Worm (Caenorhabditis elegans) whole organism, L3 larva: ENCODE data around the gene fbl-1.

ENCODE experiments used
- aly-2 ChIP-seq: fragments of 150-350 bp; optimal IDR thresholded peaks from 2 replicates; lab custom pipeline; 2014; ENCODE audit warnings: missing biosample characterization, missing genetic modification characterization
- ama-1 ChIP-seq: fragments of 150-350 bp; optimal IDR thresholded peaks from 2 replicates; lab custom pipeline; 2018
- ceh-28 ChIP-seq: fragments of 150-350 bp; optimal IDR thresholded peaks from 2 replicates; lab custom pipeline; 2014; ENCODE audit warnings: missing biosample characterization, missing genetic modification reagents, missing genetic modification characterization
- daf-12 ChIP-seq: fragments of 150-350 bp; optimal IDR thresholded peaks from 2 replicates; lab custom pipeline; 2014; ENCODE audit warnings: missing biosample characterization, missing genetic modification reagents, missing genetic modification characterization
- egl-27 ChIP-seq: sonication (generic microtip); optimal IDR thresholded peaks from 4 replicates; lab custom pipeline; 2017; ENCODE audit warnings: missing biosample characterization, missing genetic modification reagents, missing genetic modification characterization
- egl-5 ChIP-seq: fragments of 150-350 bp; optimal IDR thresholded peaks from 2 replicates; lab custom pipeline; 2017; ENCODE audit warnings: missing biosample characterization, missing genetic modification reagents, missing genetic modification characterization, inconsistent platforms
- elt-1 ChIP-seq: fragments of 150-350 bp; optimal IDR thresholded peaks from 2 replicates; lab custom pipeline; 2014; ENCODE audit warnings: missing biosample characterization, missing genetic modification characterization
- elt-2 ChIP-seq: sonication (generic microtip); optimal IDR thresholded peaks from 2 replicates; lab custom pipeline; 2016; ENCODE audit warnings: missing genetic modification reagents, mild to moderate bottlenecking, missing genetic modification characterization, missing compliant biosample characterization
- elt-3 ChIP-seq, 3 experiments: fragments of 150-350 bp in 1 of 3; sonication (generic microtip) in 2 of 3; optimal IDR thresholded peaks; 2 replicates in 2 of 3; 4 replicates in 1 of 3; lab custom pipeline; 2014 to 2017; ENCODE audit warnings: missing biosample characterization in 3 of 3, missing genetic modification characterization in 3 of 3
- eor-1 ChIP-seq, 2 experiments: fragments of 150-350 bp; optimal IDR thresholded peaks; 2 replicates each; lab custom pipeline; 2014 to 2018; ENCODE audit warnings: missing biosample characterization in 2 of 2, missing genetic modification characterization in 2 of 2
- fos-1 ChIP-seq: fragments of 150-350 bp; optimal IDR thresholded peaks from 2 replicates; lab custom pipeline; 2014; ENCODE audit warnings: missing biosample characterization, missing genetic modification characterization
- hmg-11 ChIP-seq: sonication (generic microtip); optimal IDR thresholded peaks from 2 replicates; lab custom pipeline; 2016; ENCODE audit warnings: missing genetic modification characterization, missing compliant biosample characterization
- jun-1 ChIP-seq: fragments of 150-350 bp; optimal IDR thresholded peaks from 2 replicates; lab custom pipeline; 2014; ENCODE audit warnings: missing biosample characterization, missing genetic modification reagents, missing genetic modification characterization
- lin-15B ChIP-seq: fragments of 150-350 bp; optimal IDR thresholded peaks from 2 replicates; lab custom pipeline; 2014; ENCODE audit warnings: missing biosample characterization, missing genetic modification characterization
- lin-39 ChIP-seq: fragments of 150-350 bp; optimal IDR thresholded peaks from 2 replicates; lab custom pipeline; 2018; ENCODE audit warnings: missing biosample characterization, missing genetic modification reagents, missing genetic modification characterization
- lsy-12 ChIP-seq: sonication (generic microtip); optimal IDR thresholded peaks from 2 replicates; lab custom pipeline; 2016; ENCODE audit warnings: mild to moderate bottlenecking, missing genetic modification characterization, missing compliant biosample characterization
- nfya-1 ChIP-seq: sonication (generic microtip); optimal IDR thresholded peaks from 2 replicates; lab custom pipeline; 2017; ENCODE audit warnings: missing genetic modification characterization, mild to moderate bottlenecking, missing compliant biosample characterization, antibody characterized with exemption, moderate library complexity; ENCODE audit not compliant: insufficient read depth
- nhr-11 ChIP-seq: fragments of 150-350 bp; optimal IDR thresholded peaks from 2 replicates; lab custom pipeline; 2014; ENCODE audit warnings: missing biosample characterization, missing genetic modification characterization
- nhr-23 ChIP-seq: fragments of 150-350 bp; optimal IDR thresholded peaks from 2 replicates; lab custom pipeline; 2014; ENCODE audit warnings: missing biosample characterization, missing genetic modification reagents, missing genetic modification characterization
- nhr-25 ChIP-seq: sonication (generic microtip); optimal IDR thresholded peaks from 2 replicates; lab custom pipeline; 2017; ENCODE audit warnings: missing biosample characterization, missing genetic modification characterization
- nhr-43 ChIP-seq: sonication (generic microtip); optimal IDR thresholded peaks from 2 replicates; lab custom pipeline; 2016; ENCODE audit warnings: mild to moderate bottlenecking, missing genetic modification characterization, missing compliant biosample characterization; ENCODE audit not compliant: poor library complexity, severe bottlenecking
- nhr-67 ChIP-seq: fragments of 150-350 bp; optimal IDR thresholded peaks from 2 replicates; lab custom pipeline; 2014; ENCODE audit warnings: missing biosample characterization, missing genetic modification characterization
- nhr-76 ChIP-seq: fragments of 150-350 bp; sonication (generic microtip); optimal IDR thresholded peaks from 5 replicates; lab custom pipeline; 2014; ENCODE audit warnings: missing biosample characterization, missing genetic modification characterization
- nhr-77 ChIP-seq: fragments of 150-350 bp; optimal IDR thresholded peaks from 2 replicates; lab custom pipeline; 2014; ENCODE audit warnings: missing biosample characterization, missing genetic modification characterization
- pqm-1 ChIP-seq: fragments of 150-350 bp; optimal IDR thresholded peaks from 2 replicates; lab custom pipeline; 2017; ENCODE audit warnings: missing biosample characterization, missing genetic modification characterization, inconsistent platforms
- sea-2 ChIP-seq: fragments of 150-350 bp; sonication (generic microtip); optimal IDR thresholded peaks from 4 replicates; lab custom pipeline; 2014; ENCODE audit warnings: missing biosample characterization, missing genetic modification reagents, missing genetic modification characterization
- unc-39 ChIP-seq: sonication (generic microtip); optimal IDR thresholded peaks from 4 replicates; lab custom pipeline; 2017; ENCODE audit warnings: missing biosample characterization, missing genetic modification characterization
- unc-62 ChIP-seq: fragments of 150-350 bp; sonication (generic microtip); optimal IDR thresholded peaks from 4 replicates; lab custom pipeline; 2014; ENCODE audit warnings: missing biosample characterization, missing genetic modification reagents, missing genetic modification characterization
- ztf-4 ChIP-seq: fragments of 150-350 bp; optimal IDR thresholded peaks from 2 replicates; lab custom pipeline; 2014; ENCODE audit warnings: missing biosample characterization, missing genetic modification characterization

The fbl-1 gene

DNA sequence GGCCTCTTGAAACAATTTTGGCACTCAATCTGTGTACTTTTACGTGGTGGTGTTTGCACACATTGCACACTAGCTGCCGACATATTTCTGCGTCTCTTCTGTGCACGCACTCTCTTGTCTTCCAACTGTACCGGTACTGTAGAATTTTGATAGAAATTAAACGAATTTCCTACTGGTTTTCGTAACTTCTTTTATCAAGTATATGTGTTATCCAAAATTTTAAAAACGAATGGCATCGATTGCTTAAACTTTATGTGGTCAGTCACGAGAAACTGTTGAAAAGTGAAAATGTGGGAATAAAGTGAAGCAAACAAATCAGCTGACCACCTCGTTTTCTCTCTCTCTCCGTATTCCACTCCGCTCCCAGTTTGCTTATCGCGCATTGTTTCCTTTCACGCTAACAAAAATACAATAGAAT lies 27.2 kb upstream of the fbl-1 start (continued):
- peak; percentile 59 for TF ChIP-seq nhr-25 (tag; lab: Kevin White, UChicago)
- no peak for TF ChIP-seq egl-27 (tag; lab: Kevin White, UChicago)
- TF ChIP-seq eor-1 (tag; optimal IDR thresholded peaks at IDR 0.05; lab: Kevin White, UChicago) = no peak
- TF ChIP-seq jun-1 (tag; lab: Kevin White, UChicago) = no peak
- no peak for TF ChIP-seq daf-12 (tag; lab: Kevin White, UChicago)
- peak; percentile 10 for TF ChIP-seq nfya-1 (tag; lab: Kevin White, UChicago)
- TF ChIP-seq elt-3 (tag; optimal IDR thresholded peaks at IDR 0.05; lab: Kevin White, UChicago) = no peak
- no peak for TF ChIP-seq fos-1 (tag; lab: Kevin White, UChicago)
- TF ChIP-seq sea-2 = no peak
- TF ChIP-seq nhr-76 (tag; lab: Kevin White, UChicago) = no peak
- TF ChIP-seq aly-2 (tag; lab: Kevin White, UChicago) = no peak
- no peak for TF ChIP-seq elt-1 (tag; lab: Kevin White, UChicago)
- peak; percentile 31 for TF ChIP-seq ama-1 (lab: Kevin White, UChicago)

ce11 chrIV:9514132-9514531 lies 26.5 kb upstream of the fbl-1 start:
- TF ChIP-seq elt-2 (tag; lab: Kevin White, UChicago) (peak; percentile 46), unc-62 (no peak), pqm-1 (tag; lab: Kevin White, UChicago) (peak; percentile 34), lin-39 (tag; lab: Kevin White, UChicago) (no peak)

ce11 chrIV:9516831-9517230 lies 23.8 kb upstream of the fbl-1 start, which contains the start of gene C33A12.19:
TSS of gene C33A12.19 (plus strand) at chrIV:9516999.
- TF ChIP-seq lsy-12 = no peak
- TF ChIP-seq fos-1 (tag; lab: Kevin White, UChicago) = no peak
- peak; percentile 36 for TF ChIP-seq pqm-1 (tag; lab: Kevin White, UChicago)
- peak; percentile 52 for TF ChIP-seq nhr-23
- TF ChIP-seq nfya-1 (tag; lab: Kevin White, UChicago) = peak; percentile 34
- no peak for TF ChIP-seq nhr-77 (tag; lab: Kevin White, UChicago)
- peak; percentile 58 for TF ChIP-seq elt-2 (tag; lab: Kevin White, UChicago)
- TF ChIP-seq ceh-28 (tag; lab: Kevin White, UChicago) = no peak
- no peak for TF ChIP-seq ama-1 (lab: Kevin White, UChicago)
- TF ChIP-seq nhr-43 (tag; lab: Kevin White, UChicago) = peak; percentile 47
- TF ChIP-seq daf-12 (tag; lab: Kevin White, UChicago) = no peak
- no peak for TF ChIP-seq ztf-4 (tag; lab: Kevin White, UChicago)

DNA sequence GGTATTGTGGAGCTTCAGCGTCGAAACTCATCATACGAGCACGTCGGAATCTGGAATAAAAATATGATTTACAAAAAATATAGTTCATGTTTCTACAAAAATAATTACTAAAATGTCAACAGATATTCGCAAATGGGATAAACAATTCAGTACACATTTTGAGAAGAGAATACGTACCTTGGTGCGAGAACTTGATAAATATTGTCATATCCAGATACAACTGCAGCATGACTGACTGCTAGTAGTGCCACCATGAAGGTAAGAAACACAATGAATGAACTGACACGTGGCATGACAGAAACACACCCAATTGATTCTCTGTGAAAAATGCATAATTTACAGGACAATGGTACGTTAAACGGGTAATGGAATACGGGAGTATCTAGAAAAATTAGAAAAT lies 22.0 kb upstream of the fbl-1 start, which contains the start of gene nlp-35:
Gene nlp-35, minus strand, starts transcription at position 319 of the 400 bp plus-strand sequence.
- TF ChIP-seq egl-5 (tag; lab: Kevin White, UChicago) (no peak), ama-1 (lab: Kevin White, UChicago) (no peak), lin-39 (tag; lab: Kevin White, UChicago) (no peak), hmg-11 (no peak), lin-15B (no peak), nhr-67 (tag; lab: Kevin White, UChicago) (no peak)

ce11 chrIV:9520629-9521028 lies 20.0 kb upstream of the fbl-1 start:
- no peak for TF ChIP-seq unc-39 (tag; lab: Kevin White, UChicago)
- TF ChIP-seq nhr-11 = peak; percentile 5

DNA sequence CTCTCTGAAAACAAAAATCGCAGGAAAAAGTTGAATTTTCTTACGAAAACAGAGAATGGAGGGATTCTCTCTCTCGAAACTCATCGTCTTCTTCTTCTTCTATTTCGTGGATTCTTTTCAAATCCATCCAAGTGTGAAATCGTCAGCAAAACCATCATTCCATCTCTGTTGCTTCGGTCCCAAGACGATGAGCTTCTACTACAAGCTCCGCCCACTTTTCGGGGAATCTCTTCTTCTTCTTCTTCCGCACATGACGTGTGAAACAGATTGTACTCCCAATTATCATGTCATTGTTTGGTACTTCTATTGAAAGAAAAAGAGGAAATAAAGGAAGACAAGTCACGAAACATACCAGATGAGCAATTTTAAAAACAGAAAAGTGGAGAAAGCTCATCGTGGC lies 17.5 kb upstream of the fbl-1 start:
- TF ChIP-seq unc-62 = no peak
- TF ChIP-seq nfya-1 (tag; lab: Kevin White, UChicago) = no peak
- no peak for TF ChIP-seq hmg-11
